Worm (Caenorhabditis elegans) whole organism, L4 larva: ENCODE measurements around the gene eif-3.F.

Experiments
- F26F4.8 ChIP-seq: fragments of 200-800 bp; sonication (Bioruptor generic); conservative IDR thresholded peaks from 2 replicates; pipeline ENCODE4 v1.3.6; 2022; ENCODE audit warnings: missing genetic modification characterization, missing compliant biosample characterization
- F44E2.7 ChIP-seq: fragments of 200-800 bp; sonication (Bioruptor generic); IDR thresholded peaks from 2 replicates; pipeline ENCODE4 v2.1.2; 2022; ENCODE audit warnings: missing genetic modification characterization, missing compliant biosample characterization
- F49E8.2 ChIP-seq: sonication (generic microtip); optimal IDR thresholded peaks from 2 replicates; lab custom pipeline; 2016; ENCODE audit warnings: missing compliant biosample characterization, mild to moderate bottlenecking, missing genetic modification characterization, borderline replicate concordance
- T20F7.1 ChIP-seq: fragments of 200-800 bp; sonication (Bioruptor generic); optimal IDR thresholded peaks from 2 replicates; lab custom pipeline; 2018; ENCODE audit warnings: mild to moderate bottlenecking, missing genetic modification characterization, missing compliant biosample characterization
- T26A8.4 ChIP-seq: fragments of 200-800 bp; sonication (Bioruptor generic); IDR thresholded peaks from 2 replicates; pipeline ENCODE4 v1.3.6; 2022; ENCODE audit warnings: missing genetic modification characterization, missing compliant biosample characterization
- Y105C5A.15 ChIP-seq: fragments of 200-800 bp; sonication (Bioruptor generic); IDR thresholded peaks from 2 replicates; pipeline ENCODE4 v1.3.6; 2022; ENCODE audit warnings: missing genetic modification characterization, missing compliant biosample characterization
- Y5F2A.4 ChIP-seq: fragments of 200-800 bp; sonication (Bioruptor generic); optimal IDR thresholded peaks from 2 replicates; lab custom pipeline; 2018; ENCODE audit warnings: mild to moderate bottlenecking, missing genetic modification characterization, missing compliant biosample characterization
- ZK337.2 ChIP-seq: fragments of 200-800 bp; sonication (Bioruptor generic); IDR thresholded peaks from 2 replicates; pipeline ENCODE4 v1.3.6; 2022; ENCODE audit warnings: missing genetic modification reagents, missing genetic modification characterization, missing compliant biosample characterization
- ZK546.5 ChIP-seq, 2 experiments: sonication (generic microtip); optimal IDR thresholded peaks; 2 replicates each; lab custom pipeline; 2017; ENCODE audit warnings: missing biosample characterization in 2 of 2, missing genetic modification characterization in 2 of 2
- aha-1 ChIP-seq: fragments of 150-350 bp; peaks from one replicate; lab custom pipeline; 2014; ENCODE audit warnings: missing biosample characterization, missing genetic modification characterization
- aly-2 ChIP-seq: sonication (generic microtip); optimal IDR thresholded peaks from 2 replicates; lab custom pipeline; 2018; ENCODE audit warnings: missing biosample characterization, missing genetic modification characterization
- arid-1 ChIP-seq: fragments of 200-800 bp; sonication (Bioruptor generic); conservative IDR thresholded peaks from 2 replicates; pipeline ENCODE4 v1.3.6; 2022; ENCODE audit warnings: missing genetic modification reagents, missing genetic modification characterization, missing compliant biosample characterization
- ceh-28 ChIP-seq: fragments of 150-350 bp; optimal IDR thresholded peaks from 2 replicates; lab custom pipeline; 2014; ENCODE audit warnings: missing biosample characterization, missing genetic modification reagents, missing genetic modification characterization
- ceh-32 ChIP-seq: sonication (generic microtip); optimal IDR thresholded peaks from 2 replicates; lab custom pipeline; 2016; ENCODE audit warnings: mild to moderate bottlenecking, missing genetic modification characterization, missing compliant biosample characterization; ENCODE audit not compliant: poor library complexity
- ceh-44 ChIP-seq: fragments of 200-800 bp; sonication (Bioruptor generic); IDR thresholded peaks from 2 replicates; pipeline ENCODE4 v1.3.6; 2022; ENCODE audit warnings: missing genetic modification reagents, missing genetic modification characterization, missing compliant biosample characterization
- daf-16 ChIP-seq, 3 experiments: sonication (generic microtip); optimal IDR thresholded peaks; 2 replicates each; lab custom pipeline; 2016 to 2017; ENCODE audit warnings: missing genetic modification characterization in 3 of 3, missing genetic modification reagents in 3 of 3, mild to moderate bottlenecking in 2 of 3, missing compliant biosample characterization in 2 of 3, missing biosample characterization in 1 of 3, moderate library complexity in 1 of 3
- dve-1 ChIP-seq: sonication (generic microtip); optimal IDR thresholded peaks from 2 replicates; lab custom pipeline; 2017; ENCODE audit warnings: antibody characterized with exemption, mild to moderate bottlenecking, missing genetic modification characterization, missing compliant biosample characterization; ENCODE audit not compliant: insufficient read depth
- egl-27 ChIP-seq: sonication (generic microtip); optimal IDR thresholded peaks from 3 replicates; lab custom pipeline; 2017; ENCODE audit warnings: missing biosample characterization, missing genetic modification reagents, missing genetic modification characterization
- gei-8 ChIP-seq: fragments of 200-800 bp; sonication (Bioruptor generic); optimal IDR thresholded peaks from 2 replicates; lab custom pipeline; 2018; ENCODE audit warnings: mild to moderate bottlenecking, missing genetic modification characterization, missing compliant biosample characterization
- hif-1 ChIP-seq, 2 experiments: sonication (generic microtip); optimal IDR thresholded peaks; 2 replicates each; lab custom pipeline; 2016 to 2017; ENCODE audit warnings: missing compliant biosample characterization in 2 of 2, missing genetic modification characterization in 2 of 2, missing genetic modification reagents in 2 of 2, missing genotype in 2 of 2, mild to moderate bottlenecking in 1 of 2
- jun-1 ChIP-seq: fragments of 150-350 bp; optimal IDR thresholded peaks from 2 replicates; lab custom pipeline; 2014; ENCODE audit warnings: missing biosample characterization, missing genetic modification reagents, missing genetic modification characterization
- lin-15B ChIP-seq: fragments of 150-350 bp; sonication (generic microtip); optimal IDR thresholded peaks from 3 replicates; lab custom pipeline; 2014; ENCODE audit warnings: missing biosample characterization, missing genetic modification characterization
- lsy-2 ChIP-seq, 2 experiments: fragments of 150-350 bp in 1 of 2; sonication (generic microtip) in 1 of 2; optimal IDR thresholded peaks; 2 replicates each; lab custom pipeline; 2014 to 2017; ENCODE audit warnings: missing biosample characterization in 2 of 2, missing genetic modification characterization in 2 of 2
- madf-5 ChIP-seq, 2 experiments: fragments of 200-800 bp; sonication (Bioruptor generic); IDR thresholded peaks; 2 replicates each; pipeline ENCODE4 v1.3.6; 2022; ENCODE audit warnings: missing compliant biosample characterization in 2 of 2, missing genetic modification characterization in 2 of 2
- mdl-1 ChIP-seq, 2 experiments: fragments of 150-350 bp in 1 of 2; sonication (generic microtip) in 1 of 2; optimal IDR thresholded peaks; 2 replicates each; lab custom pipeline; 2014 to 2017; ENCODE audit warnings: missing biosample characterization in 2 of 2, missing genetic modification characterization in 2 of 2
- mep-1 ChIP-seq: fragments of 150-350 bp; sonication (generic microtip); optimal IDR thresholded peaks from 3 replicates; lab custom pipeline; 2014; ENCODE audit warnings: missing biosample characterization, missing genetic modification characterization
- mes-2 ChIP-seq: sonication (generic microtip); optimal IDR thresholded peaks from 2 replicates; lab custom pipeline; 2016; ENCODE audit warnings: missing genotype, mild to moderate bottlenecking, missing genetic modification characterization, missing compliant biosample characterization; ENCODE audit not compliant: poor library complexity, severe bottlenecking
- mxl-2 ChIP-seq: fragments of 200-800 bp; sonication (Bioruptor generic); conservative IDR thresholded peaks from 2 replicates; pipeline ENCODE4 v1.3.6; 2022; ENCODE audit warnings: missing genetic modification reagents, missing genetic modification characterization, missing compliant biosample characterization
- nhr-10 ChIP-seq: fragments of 150-350 bp; optimal IDR thresholded peaks from 2 replicates; lab custom pipeline; 2014; ENCODE audit warnings: missing biosample characterization, missing genetic modification characterization
- nhr-237 ChIP-seq: sonication (generic microtip); optimal IDR thresholded peaks from 2 replicates; lab custom pipeline; 2017; ENCODE audit warnings: missing biosample characterization, missing genetic modification characterization
- nhr-25 ChIP-seq: sonication (generic microtip); optimal IDR thresholded peaks from 2 replicates; lab custom pipeline; 2017; ENCODE audit warnings: missing genetic modification characterization, mild to moderate bottlenecking, missing compliant biosample characterization, antibody characterized with exemption, moderate library complexity, borderline replicate concordance; ENCODE audit not compliant: insufficient read depth
- nhr-41 ChIP-seq: fragments of 200-800 bp; sonication (Bioruptor generic); IDR thresholded peaks from 2 replicates; pipeline ENCODE4 v1.3.6; 2022; ENCODE audit warnings: missing genetic modification reagents, missing genetic modification characterization, missing compliant biosample characterization
- nhr-42 ChIP-seq: fragments of 200-800 bp; sonication (Bioruptor generic); IDR thresholded peaks from 2 replicates; pipeline ENCODE4 v1.3.6; 2022; ENCODE audit warnings: missing genetic modification characterization, missing compliant biosample characterization
- nhr-76 ChIP-seq: fragments of 150-350 bp; optimal IDR thresholded peaks from 2 replicates; lab custom pipeline; 2014; ENCODE audit warnings: missing biosample characterization, missing genetic modification characterization
- nhr-77 ChIP-seq: fragments of 150-350 bp; optimal IDR thresholded peaks from 2 replicates; lab custom pipeline; 2014; ENCODE audit warnings: missing biosample characterization, missing genetic modification characterization
- pha-4 ChIP-seq, 2 experiments: fragments of 150-350 bp in 1 of 2; fragments of 200-800 bp in 1 of 2; sonication (Bioruptor generic) in 1 of 2; IDR thresholded peaks in 1 of 2; optimal IDR thresholded peaks in 1 of 2; 2 replicates each; pipeline versions ENCODE4 v1.3.6 to Lab custom; 2014 to 2022; ENCODE audit warnings: missing genetic modification characterization in 2 of 2, missing genetic modification reagents in 2 of 2, missing biosample characterization in 1 of 2, missing compliant biosample characterization in 1 of 2
- rbr-2 ChIP-seq: sonication (generic microtip); optimal IDR thresholded peaks from 2 replicates; lab custom pipeline; 2016; ENCODE audit warnings: missing genotype, missing genetic modification characterization, missing compliant biosample characterization
- sdz-12 ChIP-seq: fragments of 200-800 bp; sonication (Bioruptor generic); optimal IDR thresholded peaks from 2 replicates; lab custom pipeline; 2018; ENCODE audit warnings: mild to moderate bottlenecking, missing genetic modification characterization, missing compliant biosample characterization
- skn-1 ChIP-seq: fragments of 150-350 bp; optimal IDR thresholded peaks from 2 replicates; lab custom pipeline; 2014; ENCODE audit warnings: missing biosample characterization, missing genetic modification characterization
- snpc-1.2 ChIP-seq: fragments of 200-800 bp; sonication (Bioruptor generic); IDR thresholded peaks from 2 replicates; pipeline ENCODE4 v1.3.6; 2022; ENCODE audit warnings: missing genetic modification reagents, missing genetic modification characterization, missing compliant biosample characterization
- spr-1 ChIP-seq: sonication (generic microtip); optimal IDR thresholded peaks from 2 replicates; lab custom pipeline; 2016; ENCODE audit warnings: mild to moderate bottlenecking, missing genetic modification characterization, missing compliant biosample characterization
- unc-62 ChIP-seq, 3 experiments: fragments of 150-350 bp in 1 of 3; sonication (generic microtip); optimal IDR thresholded peaks in 2 of 3; peaks in 1 of 3; 1 replicate in 1 of 3; 2 replicates in 2 of 3; lab custom pipeline; 2014 to 2017; ENCODE audit warnings: missing biosample characterization in 3 of 3, missing genetic modification characterization in 3 of 3, missing genetic modification reagents in 3 of 3, missing genotype in 1 of 3
- vab-7 ChIP-seq: fragments of 200-800 bp; sonication (Bioruptor generic); IDR thresholded peaks from 2 replicates; pipeline ENCODE4 v1.3.6; 2022; ENCODE audit warnings: missing genetic modification reagents, missing genetic modification characterization, missing compliant biosample characterization
- ztf-11 ChIP-seq: fragments of 150-350 bp; optimal IDR thresholded peaks from 2 replicates; lab custom pipeline; 2014; ENCODE audit warnings: missing biosample characterization, missing genetic modification characterization

Gene eif-3.F

DNA sequence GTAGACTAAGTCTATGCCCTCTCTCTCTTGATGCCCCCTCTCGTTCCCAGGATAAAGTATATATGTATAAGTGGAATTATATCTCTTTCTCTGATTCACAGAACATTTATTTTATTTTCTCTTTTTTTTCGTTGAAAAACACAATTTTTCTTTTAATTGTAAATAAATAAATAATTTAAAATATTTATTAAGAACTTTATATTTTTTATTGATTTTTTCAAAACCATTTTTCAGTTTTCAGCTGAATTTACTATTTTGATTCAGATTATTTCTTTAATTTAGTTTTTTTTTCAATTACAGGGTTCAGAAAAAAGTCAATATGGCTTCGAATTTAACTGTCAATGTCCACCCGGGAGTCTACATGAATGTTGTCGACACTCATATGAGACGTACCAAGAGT is at the start of gene eif-3.F:
TSS of gene eif-3.F (plus strand) at position 301 of the 400 bp plus-strand sequence.
- TF ChIP-seq nhr-42 (GFP tag; lab: Robert Waterston, UW), result no peak
- no peak for TF ChIP-seq dve-1 (tag; lab: Kevin White, UChicago)
- TF ChIP-seq sdz-12, result no peak
- no peak for TF ChIP-seq ceh-44
- TF ChIP-seq mxl-2 (GFP tag; lab: Robert Waterston, UW), result no peak
- TF ChIP-seq madf-5 (GFP tag; IDR thresholded peaks at IDR 0.05; lab: Robert Waterston, UW), result no peak
- no peak for TF ChIP-seq pha-4 (GFP tag; IDR thresholded peaks at IDR 0.05; lab: Robert Waterston, UW)
- TF ChIP-seq pha-4 (tag; optimal IDR thresholded peaks at IDR 0.05; lab: Kevin White, UChicago), result no peak
- no peak for TF ChIP-seq T20F7.1 (GFP tag; lab: Kevin White, UChicago)
- TF ChIP-seq ZK337.2, result no peak

ce11 chrII:9282065-9282464 is 49.4 kb upstream of the eif-3.F start:
- TF ChIP-seq Y5F2A.4 (GFP tag; lab: Kevin White, UChicago) (no peak), nhr-237 (no peak), lsy-2 (tag; optimal IDR thresholded peaks at IDR 0.05; lab: Kevin White, UChicago) (no peak), nhr-77 (tag; lab: Kevin White, UChicago) (no peak), F44E2.7 (GFP tag; lab: Robert Waterston, UW) (no peak), arid-1 (no peak), ceh-28 (tag; lab: Kevin White, UChicago) (no peak), nhr-41 (GFP tag; lab: Robert Waterston, UW) (no peak), snpc-1.2 (GFP tag; lab: Robert Waterston, UW) (no peak), aha-1 (tag; lab: Kevin White, UChicago) (peak; percentile 93), unc-62 (GFP tag; optimal IDR thresholded peaks at IDR 0.05 in 1 of 2; lab: Kevin White, UChicago) (peak in 1 of 2 experiments; percentile 96), unc-62 (tag; optimal IDR thresholded peaks at IDR 0.05; lab: Kevin White, UChicago) (no peak), mes-2 (tag; lab: Kevin White, UChicago) (no peak), ZK546.5 (tag; optimal IDR thresholded peaks at IDR 0.05; lab: Kevin White, UChicago) (no peak)

ce11 chrII:9282787-9283186 is 48.7 kb upstream of the eif-3.F start:
- TF ChIP-seq F49E8.2 (tag; lab: Kevin White, UChicago) (no peak), madf-5 (GFP tag; IDR thresholded peaks at IDR 0.05; lab: Robert Waterston, UW) (no peak), aha-1 (tag; lab: Kevin White, UChicago) (peak; percentile 97), mep-1 (tag; lab: Kevin White, UChicago) (peak; percentile 95), lin-15B (tag; lab: Kevin White, UChicago) (no peak), mdl-1 (tag; optimal IDR thresholded peaks at IDR 0.05; lab: Kevin White, UChicago) (peak; percentile 41 to 93), pha-4 (GFP tag; IDR thresholded peaks at IDR 0.05; lab: Robert Waterston, UW) (peak; percentile 57), pha-4 (tag; optimal IDR thresholded peaks at IDR 0.05; lab: Kevin White, UChicago) (peak; percentile 93), dve-1 (tag; lab: Kevin White, UChicago) (peak; percentile 87), vab-7 (no peak), egl-27 (no peak), snpc-1.2 (GFP tag; lab: Robert Waterston, UW) (no peak), gei-8 (GFP tag; lab: Kevin White, UChicago) (peak; percentile 30), spr-1 (tag; lab: Kevin White, UChicago) (peak; percentile 86), F44E2.7 (GFP tag; lab: Robert Waterston, UW) (0 out of 2 replicates have a peak, but pooled peaks have one; percentile 27), skn-1 (tag; lab: Kevin White, UChicago) (no peak), nhr-25 (tag; lab: Kevin White, UChicago) (peak; percentile 90), aly-2 (tag; lab: Kevin White, UChicago) (no peak), rbr-2 (peak; percentile 88), nhr-10 (tag; lab: Kevin White, UChicago) (peak; percentile 39), jun-1 (tag; lab: Kevin White, UChicago) (peak; percentile 66), F26F4.8 (GFP tag; lab: Robert Waterston, UW) (no peak), daf-16 (GFP tag; optimal IDR thresholded peaks at IDR 0.05; lab: Kevin White, UChicago) (peak; percentile 64), daf-16 (tag; optimal IDR thresholded peaks at IDR 0.05; lab: Kevin White, UChicago) (peak; percentile 76), ceh-32 (tag; lab: Kevin White, UChicago) (no peak), Y105C5A.15 (GFP tag; lab: Robert Waterston, UW) (no peak), ztf-11 (tag; lab: Kevin White, UChicago) (no peak), mxl-2 (GFP tag; lab: Robert Waterston, UW) (no peak), nhr-76 (tag; lab: Kevin White, UChicago) (no peak), hif-1 (tag; optimal IDR thresholded peaks at IDR 0.05; lab: Kevin White, UChicago) (peak; percentile 46 to 86), nhr-41 (GFP tag; lab: Robert Waterston, UW) (peak; percentile 76), T26A8.4 (peak; percentile 79)
